Fruit fly (Drosophila melanogaster): ENCODE measurements around the gene CG10097.

CG10097 gene

DNA sequence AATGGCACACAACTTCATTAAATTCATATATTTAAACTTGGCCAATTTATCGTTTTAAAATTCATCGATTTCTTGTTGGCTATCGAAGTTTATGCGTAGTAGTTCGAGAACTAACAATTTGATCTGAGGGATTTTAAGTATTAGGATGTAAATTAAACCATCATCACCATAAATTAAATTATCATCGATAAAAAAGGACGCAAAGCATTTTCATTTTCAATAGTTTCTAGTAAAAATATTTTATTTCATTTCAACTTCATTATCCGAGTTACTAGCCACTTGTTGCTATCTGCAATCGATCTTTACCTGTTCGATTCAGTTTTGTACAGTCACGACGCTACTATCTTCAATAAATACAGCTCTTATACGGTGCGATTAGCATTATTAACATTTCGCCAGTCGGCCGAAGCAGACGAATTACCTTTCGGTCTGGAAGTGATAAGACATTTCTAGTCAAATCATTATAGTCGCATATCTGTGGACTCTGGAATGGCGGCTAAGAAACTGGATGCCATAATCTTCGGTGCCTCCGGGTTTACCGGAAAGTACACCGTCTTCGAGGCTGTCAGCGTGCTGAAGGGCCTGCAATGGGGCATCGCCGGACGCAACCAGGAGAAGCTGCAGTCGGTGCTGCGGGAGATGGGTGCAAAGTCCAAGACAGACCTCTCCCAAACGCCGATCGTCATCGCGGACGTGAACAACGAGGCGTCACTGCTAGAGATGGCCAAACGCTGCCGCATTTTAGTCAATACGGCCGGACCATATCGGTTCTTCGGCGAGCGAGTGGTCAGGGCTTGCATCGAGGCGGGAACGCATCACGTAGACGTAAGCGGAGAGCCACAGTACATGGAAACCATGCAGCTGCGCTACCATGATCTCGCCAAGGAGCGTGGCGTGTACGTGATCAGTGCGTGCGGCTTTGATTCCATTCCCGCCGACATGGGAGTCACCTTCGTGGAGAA lies 10.7 kb upstream of the CG10097 start, which contains the start of gene CG5167:
TSS of gene CG5167 (plus strand) at position 298 of the 962 bp plus-strand sequence.
- no peak for TF ChIP-seq CG6272 (GFP tag; IDR thresholded peaks at IDR 0.05)
- TF ChIP-seq ewg (GFP tag; optimal IDR thresholded peaks at IDR 0.05) = no peak
- no peak for TF ChIP-seq CG14667 (GFP tag; IDR thresholded peaks at IDR 0.05)
- peak; percentile 45 for TF ChIP-seq CoRest (tag; optimal IDR thresholded peaks at IDR 0.05)
- peak; percentile 49 for TF ChIP-seq Xrp1 (GFP tag; IDR thresholded peaks at IDR 0.05)
- TF ChIP-seq Fer3 (tag; optimal IDR thresholded peaks at IDR 0.05) = peak; percentile 35
- no peak for TF ChIP-seq stc (GFP tag; IDR thresholded peaks at IDR 0.05)
- TF ChIP-seq danr (GFP tag; IDR thresholded peaks at IDR 0.05) = no peak
- TF ChIP-seq CG17361 (GFP tag; IDR thresholded peaks at IDR 0.05) = peak; percentile 38; the same call in 1 of the 3 replicates
- no peak for TF ChIP-seq chn (GFP tag; optimal IDR thresholded peaks at IDR 0.05)
- TF ChIP-seq CG13296 (GFP tag; optimal IDR thresholded peaks at IDR 0.05) = peak; percentile 31
- no peak for TF ChIP-seq hkb (optimal IDR thresholded peaks at IDR 0.05)
- TF ChIP-seq hkb (GFP tag; IDR thresholded peaks at IDR 0.05) = peak; percentile 59
- TF ChIP-seq CG33213 (GFP tag; optimal IDR thresholded peaks at IDR 0.05) = no peak
- peak; percentile 7 for TF ChIP-seq Dip3 (GFP tag; optimal IDR thresholded peaks at IDR 0.05)
- no peak for TF ChIP-seq ash1 (GFP tag; optimal IDR thresholded peaks at IDR 0.05)
- no peak for TF ChIP-seq CG10654 (GFP tag; optimal IDR thresholded peaks at IDR 0.05)
- peak; percentile 64 for TF ChIP-seq CG2712 (tag; optimal IDR thresholded peaks at IDR 0.05)
- no peak for TF ChIP-seq crc (GFP tag; optimal IDR thresholded peaks at IDR 0.05)
- no peak for TF ChIP-seq CG4360 (GFP tag; IDR thresholded peaks at IDR 0.05)
- no peak for TF ChIP-seq CG3065 (GFP tag; optimal IDR thresholded peaks at IDR 0.05)
- TF ChIP-seq Ravus (GFP tag; IDR thresholded peaks at IDR 0.05) = no peak
- peak; percentile 43 for TF ChIP-seq Max (GFP tag; optimal IDR thresholded peaks at IDR 0.05)
- no peak for TF ChIP-seq Sin3A (optimal IDR thresholded peaks at IDR 0.05)
- peak; percentile 39 for TF ChIP-seq CG15696 (tag; optimal IDR thresholded peaks at IDR 0.05)
- TF ChIP-seq HHEX (GFP tag; optimal IDR thresholded peaks at IDR 0.05) = no peak
- no peak for TF ChIP-seq NC2β (GFP tag; optimal IDR thresholded peaks at IDR 0.05)
- peak; percentile 2 for TF ChIP-seq sqz (GFP tag; optimal IDR thresholded peaks at IDR 0.05)
- no peak for TF ChIP-seq MTF-1 (GFP tag; optimal IDR thresholded peaks at IDR 0.05; ENCODE audit: borderline replicate concordance)
- TF ChIP-seq trh (GFP tag; optimal IDR thresholded peaks at IDR 0.05) = no peak
- TF ChIP-seq repo (GFP tag; optimal IDR thresholded peaks at IDR 0.05) = no peak
- TF ChIP-seq TFAM (GFP tag; optimal IDR thresholded peaks at IDR 0.05) = no peak
- peak; percentile 2 for TF ChIP-seq Oli (tag; optimal IDR thresholded peaks at IDR 0.05)
- TF ChIP-seq crol (GFP tag; IDR thresholded peaks at IDR 0.05) = no peak
- no peak for TF ChIP-seq jumu (GFP tag; optimal IDR thresholded peaks at IDR 0.05)
- TF ChIP-seq CG9727 (GFP tag; optimal IDR thresholded peaks at IDR 0.05) = peak; percentile 59
- no peak for TF ChIP-seq Eip74EF (GFP tag; optimal IDR thresholded peaks at IDR 0.05)
- TF ChIP-seq exex (tag; optimal IDR thresholded peaks at IDR 0.05) = peak; percentile 89
- no peak for TF ChIP-seq wor (GFP tag; IDR thresholded peaks at IDR 0.05)
- TF ChIP-seq CG14965 (GFP tag; optimal IDR thresholded peaks at IDR 0.05; ENCODE audit: borderline replicate concordance) = no peak
- peak; percentile 54 for TF ChIP-seq lab (GFP tag; optimal IDR thresholded peaks at IDR 0.05)
- TF ChIP-seq zf30C (GFP tag; optimal IDR thresholded peaks at IDR 0.05) = no peak
- TF ChIP-seq Hmx (GFP tag; optimal IDR thresholded peaks at IDR 0.05) = no peak
- no peak for TF ChIP-seq ara (GFP tag; IDR thresholded peaks at IDR 0.05)
- no peak for TF ChIP-seq ranshi (GFP tag; IDR thresholded peaks at IDR 0.05)
- no peak for TF ChIP-seq Poxn (GFP tag; IDR thresholded peaks at IDR 0.05)
- TF ChIP-seq sob (GFP tag; IDR thresholded peaks at IDR 0.05) = no peak
- no peak for TF ChIP-seq CG1792 (GFP tag; optimal IDR thresholded peaks at IDR 0.05)
- TF ChIP-seq eve (GFP tag; optimal IDR thresholded peaks at IDR 0.05) = no peak
- TF ChIP-seq nom (GFP tag; optimal IDR thresholded peaks at IDR 0.05) = peak; percentile 95
